Worm (Caenorhabditis elegans) whole organism, mixed stage, embryonic: ENCODE results near the gene aipr-1.

Experiments
- M03D4.4 ChIP-seq: sonication (generic microtip); optimal IDR thresholded peaks from 2 replicates; lab custom pipeline; 2017; ENCODE audit warnings: mild to moderate bottlenecking, missing genetic modification characterization, missing compliant biosample characterization
- bed-3 ChIP-seq: fragments of 200-800 bp; sonication (Bioruptor generic); optimal IDR thresholded peaks from 3 replicates; lab custom pipeline; 2018; ENCODE audit warnings: mild to moderate bottlenecking, missing genetic modification characterization, moderate library complexity, missing compliant biosample characterization
- blmp-1 ChIP-seq: fragments of 150-350 bp; optimal IDR thresholded peaks from 2 replicates; lab custom pipeline; 2014; ENCODE audit warnings: missing biosample characterization, missing genetic modification characterization
- ceh-39 ChIP-seq: fragments of 150-350 bp; optimal IDR thresholded peaks from 2 replicates; lab custom pipeline; 2014; ENCODE audit warnings: missing biosample characterization, missing genetic modification characterization
- ceh-83 ChIP-seq: fragments of 200-800 bp; sonication (Bioruptor generic); optimal IDR thresholded peaks from 2 replicates; lab custom pipeline; 2018; ENCODE audit warnings: mild to moderate bottlenecking, missing genetic modification characterization, missing compliant biosample characterization
- ces-1 ChIP-seq: fragments of 150-350 bp; optimal IDR thresholded peaks from 2 replicates; lab custom pipeline; 2014; ENCODE audit warnings: missing biosample characterization, missing genetic modification reagents, missing genetic modification characterization
- cnd-1 ChIP-seq: fragments of 200-800 bp; sonication (Bioruptor generic); optimal IDR thresholded peaks from 2 replicates; lab custom pipeline; 2018; ENCODE audit warnings: mild to moderate bottlenecking, missing genetic modification characterization, missing compliant biosample characterization
- drap-1 ChIP-seq: fragments of 200-800 bp; sonication (Bioruptor generic); optimal IDR thresholded peaks from 3 replicates; lab custom pipeline; 2018; ENCODE audit warnings: mild to moderate bottlenecking, missing genetic modification characterization, missing compliant biosample characterization
- elt-1 ChIP-seq: sonication (generic microtip); optimal IDR thresholded peaks from 2 replicates; lab custom pipeline; 2017; ENCODE audit warnings: missing genetic modification characterization, mild to moderate bottlenecking, missing compliant biosample characterization, antibody characterized with exemption, moderate library complexity, borderline replicate concordance; ENCODE audit not compliant: insufficient read depth
- elt-3 ChIP-seq: fragments of 150-350 bp; optimal IDR thresholded peaks from 2 replicates; lab custom pipeline; 2014; ENCODE audit warnings: missing biosample characterization, missing genetic modification characterization
- flh-1 ChIP-seq: fragments of 200-800 bp; sonication (Bioruptor generic); optimal IDR thresholded peaks from 2 replicates; lab custom pipeline; 2018; ENCODE audit warnings: mild to moderate bottlenecking, missing genetic modification characterization, moderate library complexity, missing compliant biosample characterization
- ham-2 ChIP-seq: fragments of 200-800 bp; sonication (Bioruptor generic); optimal IDR thresholded peaks from 2 replicates; lab custom pipeline; 2018; ENCODE audit warnings: mild to moderate bottlenecking, missing genetic modification characterization, missing compliant biosample characterization
- hlh-1 ChIP-seq: fragments of 150-350 bp; optimal IDR thresholded peaks from 2 replicates; lab custom pipeline; 2014; ENCODE audit warnings: missing biosample characterization, missing genetic modification reagents, missing genetic modification characterization
- lin-13 ChIP-seq: fragments of 150-350 bp; optimal IDR thresholded peaks from 2 replicates; lab custom pipeline; 2014; ENCODE audit warnings: missing biosample characterization, missing genetic modification characterization
- lin-32 ChIP-seq: fragments of 200-800 bp; sonication (Bioruptor generic); optimal IDR thresholded peaks from 2 replicates; lab custom pipeline; 2018; ENCODE audit warnings: mild to moderate bottlenecking, missing genetic modification characterization, missing compliant biosample characterization
- lsy-2 ChIP-seq: fragments of 150-350 bp; optimal IDR thresholded peaks from 2 replicates; lab custom pipeline; 2014; ENCODE audit warnings: missing biosample characterization, missing genetic modification characterization
- mab-5 ChIP-seq: fragments of 150-350 bp; optimal IDR thresholded peaks from 2 replicates; lab custom pipeline; 2014; ENCODE audit warnings: missing biosample characterization, missing genetic modification characterization
- mep-1 ChIP-seq: fragments of 150-350 bp; optimal IDR thresholded peaks from 2 replicates; lab custom pipeline; 2017; ENCODE audit warnings: missing biosample characterization, missing genetic modification reagents, missing genetic modification characterization, inconsistent platforms
- mls-2 ChIP-seq: sonication (generic microtip); optimal IDR thresholded peaks from 2 replicates; lab custom pipeline; 2016; ENCODE audit warnings: mild to moderate bottlenecking, missing genetic modification characterization, moderate library complexity, missing compliant biosample characterization
- nhr-12 ChIP-seq: fragments of 150-350 bp; optimal IDR thresholded peaks from 2 replicates; lab custom pipeline; 2014; ENCODE audit warnings: missing biosample characterization, missing genetic modification characterization
- nhr-2 ChIP-seq: fragments of 150-350 bp; optimal IDR thresholded peaks from 2 replicates; lab custom pipeline; 2014; ENCODE audit warnings: missing biosample characterization, missing genetic modification characterization
- nhr-237 ChIP-seq: fragments of 150-350 bp; optimal IDR thresholded peaks from 2 replicates; lab custom pipeline; 2014; ENCODE audit warnings: missing biosample characterization, missing genetic modification characterization
- nhr-28 ChIP-seq: fragments of 150-350 bp; optimal IDR thresholded peaks from 2 replicates; lab custom pipeline; 2014; ENCODE audit warnings: missing biosample characterization, missing genetic modification characterization
- pha-4 ChIP-seq: fragments of 150-350 bp; optimal IDR thresholded peaks from 2 replicates; lab custom pipeline; 2018; ENCODE audit warnings: missing biosample characterization, missing genetic modification reagents, missing genetic modification characterization
- sem-2 ChIP-seq: fragments of 200-800 bp; sonication (Bioruptor generic); optimal IDR thresholded peaks from 2 replicates; lab custom pipeline; 2018; ENCODE audit warnings: mild to moderate bottlenecking, missing genetic modification characterization, missing compliant biosample characterization
- snpc-4 ChIP-seq: fragments of 150-350 bp; optimal IDR thresholded peaks from 2 replicates; lab custom pipeline; 2014; ENCODE audit warnings: missing biosample characterization, missing genetic modification characterization
- sptf-1 ChIP-seq: sonication (generic microtip); optimal IDR thresholded peaks from 2 replicates; lab custom pipeline; 2017; ENCODE audit warnings: mild to moderate bottlenecking, missing genetic modification characterization, moderate library complexity, missing compliant biosample characterization
- unc-120 ChIP-seq: sonication (generic microtip); optimal IDR thresholded peaks from 2 replicates; lab custom pipeline; 2017; ENCODE audit warnings: missing genetic modification characterization, missing compliant biosample characterization; ENCODE audit not compliant: poor library complexity, severe bottlenecking
- unc-39 ChIP-seq: fragments of 150-350 bp; optimal IDR thresholded peaks from 2 replicates; lab custom pipeline; 2014; ENCODE audit warnings: missing biosample characterization, missing genetic modification characterization
- unc-62 ChIP-seq: fragments of 150-350 bp; optimal IDR thresholded peaks from 2 replicates; lab custom pipeline; 2014; ENCODE audit warnings: missing biosample characterization, missing genetic modification reagents, missing genetic modification characterization
- ztf-11 ChIP-seq: fragments of 150-350 bp; optimal IDR thresholded peaks from 2 replicates; lab custom pipeline; 2014; ENCODE audit warnings: missing biosample characterization, missing genetic modification characterization

aipr-1 gene

ce11 chrII:6589408-6589807 lies 4.6 kb downstream of the aipr-1 start, which contains the start of gene vps-32.1:
TSS of gene vps-32.1 (plus strand) at chrII:6589708.
- TF ChIP-seq elt-1 (tag; lab: Kevin White, UChicago) (no peak), M03D4.4 (tag; lab: Kevin White, UChicago) (no peak)

DNA sequence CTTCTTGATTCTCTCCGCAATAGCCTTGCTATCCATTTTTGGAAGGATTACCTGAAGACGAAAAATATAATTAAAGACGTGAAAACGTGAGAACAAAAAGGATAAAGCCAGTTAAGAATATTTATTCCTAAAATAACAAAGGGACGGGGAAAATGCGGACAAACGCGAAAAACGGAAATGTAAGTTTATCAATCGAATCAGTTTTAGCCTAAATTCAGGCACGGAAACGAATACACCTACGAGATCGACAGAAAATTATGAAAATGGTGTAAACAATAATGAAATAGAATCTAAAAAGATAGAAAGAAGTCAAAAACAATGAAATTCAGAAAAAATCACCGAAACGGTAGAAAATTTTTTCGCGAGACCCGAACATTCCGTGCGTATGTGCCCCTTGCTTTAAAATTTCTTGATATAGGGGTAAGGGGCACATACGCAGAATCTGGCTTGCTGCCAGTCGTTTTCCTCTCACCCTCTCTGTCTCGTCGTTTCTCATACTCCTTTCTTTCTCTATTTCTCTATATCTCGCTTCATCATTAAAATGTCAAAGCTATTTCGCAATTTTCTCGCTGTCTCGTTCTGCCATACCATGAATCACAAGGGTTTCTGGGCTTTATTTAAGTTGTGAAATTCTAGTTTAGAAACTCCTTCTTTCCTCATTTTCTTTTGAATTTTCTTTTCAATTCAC lies 5.3 kb downstream of the aipr-1 start, which contains the start of gene icd-1:
TSS of gene icd-1 (minus strand) at position 51 of the 688 bp plus-strand sequence.
- TF ChIP-seq pha-4 (tag; lab: Kevin White, UChicago): peak; percentile 71
- TF ChIP-seq M03D4.4 (tag; lab: Kevin White, UChicago): peak; percentile 63
- TF ChIP-seq mep-1 (tag; lab: Kevin White, UChicago): peak; percentile 93
- TF ChIP-seq hlh-1 (tag; lab: Kevin White, UChicago): peak; percentile 56
- peak; percentile 93 for TF ChIP-seq nhr-237
- TF ChIP-seq cnd-1 (tag; lab: Kevin White, UChicago): peak; percentile 31
- TF ChIP-seq elt-3 (tag; lab: Kevin White, UChicago): peak; percentile 91
- TF ChIP-seq drap-1 (GFP tag; lab: Kevin White, UChicago): no peak
- TF ChIP-seq lsy-2 (tag; lab: Kevin White, UChicago): peak; percentile 84
- peak; percentile 88 for TF ChIP-seq lin-13 (tag; lab: Kevin White, UChicago)
- TF ChIP-seq sem-2 (GFP tag; lab: Kevin White, UChicago): no peak
- TF ChIP-seq unc-120 (tag; lab: Kevin White, UChicago): peak; percentile 99
- TF ChIP-seq sptf-1 (tag; lab: Kevin White, UChicago): peak; percentile 71
- TF ChIP-seq nhr-12: no peak
- no peak for TF ChIP-seq snpc-4 (tag; lab: Kevin White, UChicago)
- peak; percentile 71 for TF ChIP-seq ceh-39
- no peak for TF ChIP-seq elt-1 (tag; lab: Kevin White, UChicago)
- peak; percentile 89 for TF ChIP-seq ham-2 (GFP tag; lab: Kevin White, UChicago)
- no peak for TF ChIP-seq flh-1 (GFP tag; lab: Kevin White, UChicago)
- TF ChIP-seq ztf-11 (tag; lab: Kevin White, UChicago): peak; percentile 67
- peak; percentile 63 for TF ChIP-seq mls-2 (tag; lab: Kevin White, UChicago)
- no peak for TF ChIP-seq lin-32 (GFP tag; lab: Kevin White, UChicago)
- TF ChIP-seq ceh-83: peak; percentile 58
- TF ChIP-seq unc-62 (GFP tag; lab: Kevin White, UChicago): peak; percentile 96
- peak; percentile 15 for TF ChIP-seq nhr-2
- TF ChIP-seq mab-5: peak; percentile 34
- peak; percentile 94 for TF ChIP-seq ces-1 (GFP tag; lab: Kevin White, UChicago)

DNA sequence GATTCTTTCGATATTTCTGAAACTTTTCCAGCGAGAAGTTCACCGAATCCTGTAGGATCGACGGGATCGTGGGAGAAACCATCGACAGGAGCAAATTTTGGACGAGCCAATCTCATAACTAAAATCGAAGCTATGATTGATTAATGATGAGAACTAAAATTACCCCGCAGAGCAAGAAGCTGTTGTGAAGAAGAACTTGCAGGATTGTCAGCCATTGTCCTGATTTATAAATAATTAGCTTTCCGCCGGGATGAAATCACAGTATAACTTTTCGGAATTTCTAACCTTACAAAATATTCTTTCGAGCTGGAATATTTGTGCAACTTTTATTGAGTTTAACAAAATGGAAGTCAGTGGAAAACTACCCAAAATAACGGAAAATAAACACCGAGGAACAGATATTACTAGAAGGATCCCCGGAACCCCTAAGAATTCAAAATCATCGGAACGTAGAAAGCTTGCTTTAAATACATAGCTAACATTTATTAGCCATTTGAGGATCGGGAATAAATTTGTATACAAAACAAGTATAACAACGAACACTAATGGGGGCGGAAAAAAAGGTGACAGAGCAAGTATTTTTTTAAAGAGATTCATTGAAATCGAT lies 6.7 kb downstream of the aipr-1 start, which contains the start of gene C56C10.7:
TSS of gene C56C10.7 (minus strand) at position 312 of the 607 bp plus-strand sequence.
- TF ChIP-seq cnd-1 (tag; lab: Kevin White, UChicago): no peak
- TF ChIP-seq elt-3 (tag; lab: Kevin White, UChicago): no peak
- no peak for TF ChIP-seq drap-1 (GFP tag; lab: Kevin White, UChicago)
- TF ChIP-seq ham-2 (GFP tag; lab: Kevin White, UChicago): no peak
- TF ChIP-seq unc-120 (tag; lab: Kevin White, UChicago): no peak
- TF ChIP-seq elt-1 (tag; lab: Kevin White, UChicago): no peak
- TF ChIP-seq sem-2 (GFP tag; lab: Kevin White, UChicago): no peak
- TF ChIP-seq nhr-28 (tag; lab: Kevin White, UChicago): no peak
- TF ChIP-seq ceh-39: no peak
- TF ChIP-seq, all 35 proteins: peak for 0

DNA sequence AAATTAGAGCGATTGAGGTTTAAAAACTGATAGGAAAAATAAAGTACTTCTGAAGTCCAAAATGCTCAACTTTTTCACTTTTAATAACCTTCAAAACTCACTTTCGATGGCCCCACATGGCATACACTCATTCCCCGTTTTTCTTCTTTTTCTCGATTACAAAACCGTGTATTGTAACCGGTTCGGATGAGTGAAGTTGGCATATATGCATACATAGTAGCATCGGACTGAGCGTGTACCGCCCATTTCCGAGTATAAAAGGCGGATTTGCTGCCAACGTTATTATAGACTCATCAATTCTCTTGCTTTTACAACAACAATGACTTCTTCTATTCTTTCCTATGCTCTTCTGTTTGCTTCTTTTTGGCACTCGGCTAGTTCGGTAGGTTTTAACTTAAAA lies 11.3 kb downstream of the aipr-1 start, which contains the start of gene C56C10.4:
TSS of gene C56C10.4 (plus strand) at position 301 of the 400 bp plus-strand sequence.
- TF ChIP-seq nhr-237 (no peak), unc-120 (tag; lab: Kevin White, UChicago) (no peak), ztf-11 (tag; lab: Kevin White, UChicago) (no peak), hlh-1 (tag; lab: Kevin White, UChicago) (no peak), bed-3 (no peak), ces-1 (GFP tag; lab: Kevin White, UChicago) (no peak), unc-39 (tag; lab: Kevin White, UChicago) (no peak), nhr-28 (tag; lab: Kevin White, UChicago) (no peak), mls-2 (tag; lab: Kevin White, UChicago) (no peak), lin-13 (tag; lab: Kevin White, UChicago) (no peak), ceh-39 (no peak), nhr-12 (no peak), blmp-1 (tag; lab: Kevin White, UChicago) (no peak), ham-2 (GFP tag; lab: Kevin White, UChicago) (no peak), sptf-1 (tag; lab: Kevin White, UChicago) (no peak)
